Fruit fly (Drosophila melanogaster) whole organism, embryonic: Measurements from ENCODE around the gene cup.
A peak's percentile ranks its signal among the peaks of the same experiment; 100 is the strongest.

Experiments
- Bteb2 ChIP-seq: fragments of 200-800 bp; sonication (Bioruptor generic); optimal IDR thresholded peaks from 2 replicates; lab custom pipeline; 2016; ENCODE audit warnings: missing biosample characterization, missing genetic modification characterization
- CG10462 ChIP-seq: fragments of 200-800 bp; sonication (Bioruptor generic); optimal IDR thresholded peaks from 2 replicates; lab custom pipeline; 2016; ENCODE audit warnings: missing biosample characterization, missing genetic modification characterization
- CG11093 ChIP-seq: fragments of 200-800 bp; sonication (Bioruptor generic); IDR thresholded peaks from 3 replicates; pipeline ENCODE4 v1.3.6; 2022; ENCODE audit warnings: missing biosample characterization, missing genetic modification characterization
- CG12942 ChIP-seq: fragments of 200-800 bp; sonication (Bioruptor generic); optimal IDR thresholded peaks from 3 replicates; lab custom pipeline; 2016; ENCODE audit warnings: missing biosample characterization, missing genetic modification characterization
- CG14965 ChIP-seq: fragments of 200-800 bp; sonication (Bioruptor generic); optimal IDR thresholded peaks from 2 replicates; lab custom pipeline; 2016; ENCODE audit warnings: missing biosample characterization, missing genetic modification characterization, borderline replicate concordance
- CG1832 ChIP-seq: fragments of 200-800 bp; sonication (Bioruptor generic); optimal IDR thresholded peaks from 2 replicates; lab custom pipeline; 2017; ENCODE audit warnings: missing biosample characterization, mild to moderate bottlenecking, missing genetic modification characterization, inconsistent platforms
- CG18764 ChIP-seq: fragments of 200-800 bp; sonication (Bioruptor generic); optimal IDR thresholded peaks from 3 replicates; lab custom pipeline; 2016; ENCODE audit warnings: missing biosample characterization, missing genetic modification characterization
- CG2199 ChIP-seq: fragments of 200-800 bp; sonication (Bioruptor generic); IDR thresholded peaks from 3 replicates; pipeline ENCODE4 v1.3.6; 2022; ENCODE audit warnings: missing biosample characterization, missing genetic modification characterization
- CG30431 ChIP-seq: fragments of 200-800 bp; sonication (Bioruptor generic); optimal IDR thresholded peaks from 2 replicates; lab custom pipeline; 2017; ENCODE audit warnings: missing biosample characterization, missing genetic modification characterization
- CG31224 ChIP-seq: fragments of 200-800 bp; sonication (Bioruptor generic); IDR thresholded peaks from 2 replicates; pipeline ENCODE4 v1.3.6; 2022; ENCODE audit warnings: missing biosample characterization, missing genetic modification characterization
- CG4820 ChIP-seq: fragments of 200-800 bp; sonication (Bioruptor generic); optimal IDR thresholded peaks from 3 replicates; lab custom pipeline; 2016; ENCODE audit warnings: missing biosample characterization, missing genetic modification characterization
- CG6254 ChIP-seq: fragments of 200-800 bp; sonication (Bioruptor generic); optimal IDR thresholded peaks from 3 replicates; lab custom pipeline; 2017; ENCODE audit warnings: mild to moderate bottlenecking, missing biosample characterization, missing genetic modification reagents, missing genetic modification characterization
- CG7556 ChIP-seq: fragments of 200-800 bp; sonication (Bioruptor generic); optimal IDR thresholded peaks from 2 replicates; lab custom pipeline; 2017; ENCODE audit warnings: missing biosample characterization, mild to moderate bottlenecking, missing genetic modification characterization
- CG9797 ChIP-seq: fragments of 200-800 bp; sonication (Bioruptor generic); optimal IDR thresholded peaks from 3 replicates; lab custom pipeline; 2018; ENCODE audit warnings: missing biosample characterization, mild to moderate bottlenecking, missing genetic modification characterization
- Chrac-16 ChIP-seq: fragments of 200-800 bp; sonication (Bioruptor generic); optimal IDR thresholded peaks from 3 replicates; lab custom pipeline; 2016; ENCODE audit warnings: missing biosample characterization, missing genetic modification characterization
- D19B ChIP-seq: fragments of 200-800 bp; sonication (Bioruptor generic); optimal IDR thresholded peaks from 2 replicates; lab custom pipeline; 2017; ENCODE audit warnings: missing biosample characterization, mild to moderate bottlenecking, missing genetic modification characterization
- Dip2 ChIP-seq: fragments of 200-800 bp; sonication (Bioruptor generic); IDR thresholded peaks from 2 replicates; pipeline ENCODE4 v1.3.6; 2022; ENCODE audit warnings: missing biosample characterization, missing genetic modification characterization
- Dip3 ChIP-seq: fragments of 200-800 bp; sonication (Bioruptor generic); optimal IDR thresholded peaks from 3 replicates; lab custom pipeline; 2016; ENCODE audit warnings: missing biosample characterization, missing genetic modification characterization
- Doc2 ChIP-seq: fragments of 200-800 bp; sonication (Bioruptor generic); IDR thresholded peaks from 2 replicates; pipeline ENCODE4 v1.3.6; 2022; ENCODE audit warnings: missing biosample characterization, missing genetic modification characterization
- Eip74EF ChIP-seq, 2 experiments: fragments of 200-800 bp in 1 of 2; fragments of >200 bp in 1 of 2; sonication (Bioruptor generic) in 1 of 2; optimal IDR thresholded peaks; 2 replicates each; lab custom pipeline; 2017 to 2019; ENCODE audit warnings: missing biosample characterization in 2 of 2, missing genetic modification characterization in 2 of 2, mild to moderate bottlenecking in 1 of 2, moderate library complexity in 1 of 2
- Ets65A ChIP-seq: fragments of 200-800 bp; sonication (Bioruptor generic); peaks from one replicate; lab custom pipeline; 2016; ENCODE audit warnings: missing biosample characterization, missing genetic modification characterization
- HLH3B ChIP-seq: fragments of 200-800 bp; sonication (Bioruptor generic); IDR thresholded peaks from 2 replicates; pipeline ENCODE4 v1.3.6; 2022; ENCODE audit warnings: missing biosample characterization, missing genetic modification characterization
- Hey ChIP-seq: fragments of 200-800 bp; sonication (Bioruptor generic); optimal IDR thresholded peaks from 3 replicates; lab custom pipeline; 2018; ENCODE audit warnings: missing biosample characterization, mild to moderate bottlenecking, missing genetic modification characterization
- Mrtf ChIP-seq: fragments of 200-800 bp; sonication (Bioruptor generic); IDR thresholded peaks from 3 replicates; pipeline ENCODE4 v1.3.6; 2022; ENCODE audit warnings: missing biosample characterization, missing genetic modification characterization
- Poxn ChIP-seq: fragments of 200-800 bp; sonication (Bioruptor generic); IDR thresholded peaks from 2 replicates; pipeline ENCODE4 v1.3.6; 2022; ENCODE audit warnings: missing biosample characterization, missing genetic modification characterization
- Rx ChIP-seq: fragments of 200-800 bp; sonication (Bioruptor generic); IDR thresholded peaks from 2 replicates; pipeline ENCODE4 v1.3.6; 2022; ENCODE audit warnings: missing biosample characterization, missing genetic modification characterization
- Side ChIP-seq: fragments of 200-800 bp; sonication (Bioruptor generic); optimal IDR thresholded peaks from 2 replicates; lab custom pipeline; 2016; ENCODE audit warnings: missing biosample characterization, missing genetic modification characterization
- Sry-β ChIP-seq: fragments of 200-800 bp; sonication (Bioruptor generic); optimal IDR thresholded peaks from 2 replicates; lab custom pipeline; 2018; ENCODE audit warnings: missing biosample characterization, mild to moderate bottlenecking, missing genetic modification characterization, moderate library complexity
- Ssrp ChIP-seq: fragments of 200-800 bp; sonication (Bioruptor generic); optimal IDR thresholded peaks from 2 replicates; lab custom pipeline; 2018; ENCODE audit warnings: missing biosample characterization, mild to moderate bottlenecking, missing genetic modification characterization, moderate library complexity
- Xbp1 ChIP-seq: fragments of 200-800 bp; sonication (Bioruptor generic); optimal IDR thresholded peaks from 3 replicates; lab custom pipeline; 2016; ENCODE audit warnings: missing biosample characterization, mild to moderate bottlenecking, missing genetic modification characterization
- Xrp1 ChIP-seq: fragments of 200-800 bp; sonication (Bioruptor generic); IDR thresholded peaks from 2 replicates; pipeline ENCODE4 v1.3.6; 2022; ENCODE audit warnings: missing biosample characterization, missing genetic modification characterization
- bab2 ChIP-seq: fragments of 200-800 bp; sonication (Bioruptor generic); optimal IDR thresholded peaks from 2 replicates; lab custom pipeline; 2016; ENCODE audit warnings: missing biosample characterization, missing genetic modification characterization
- br ChIP-seq: fragments of >200 bp; optimal IDR thresholded peaks from 2 replicates; lab custom pipeline; 2017
- cg ChIP-seq: fragments of 200-800 bp; sonication (Bioruptor generic); optimal IDR thresholded peaks from 3 replicates; lab custom pipeline; 2019; ENCODE audit warnings: missing biosample characterization, mild to moderate bottlenecking, missing genetic modification characterization, moderate library complexity
- chif ChIP-seq, 2 experiments: fragments of 200-800 bp; sonication (Bioruptor generic); optimal IDR thresholded peaks; 3 replicates each; lab custom pipeline; 2016; ENCODE audit warnings: missing biosample characterization in 2 of 2, missing genetic modification characterization in 2 of 2
- chm ChIP-seq: fragments of 200-800 bp; sonication (Bioruptor generic); IDR thresholded peaks from 2 replicates; pipeline ENCODE4 v1.3.6; 2022; ENCODE audit warnings: missing biosample characterization, missing genetic modification characterization
- chn ChIP-seq: fragments of 200-800 bp; sonication (Bioruptor generic); optimal IDR thresholded peaks from 2 replicates; lab custom pipeline; 2016; ENCODE audit warnings: missing biosample characterization, missing genetic modification characterization
- crp ChIP-seq, 2 experiments: fragments of 200-800 bp; sonication (Bioruptor generic); optimal IDR thresholded peaks; 2 replicates in 1 of 2; 3 replicates in 1 of 2; lab custom pipeline; 2017; ENCODE audit warnings: missing biosample characterization in 2 of 2, missing genetic modification characterization in 2 of 2, mild to moderate bottlenecking in 1 of 2, moderate library complexity in 1 of 2
- disco-r ChIP-seq: fragments of 200-800 bp; sonication (Bioruptor generic); optimal IDR thresholded peaks from 2 replicates; lab custom pipeline; 2016; ENCODE audit warnings: missing biosample characterization, missing genetic modification characterization
- fd64A ChIP-seq: fragments of 200-800 bp; sonication (Bioruptor generic); optimal IDR thresholded peaks from 3 replicates; lab custom pipeline; 2018; ENCODE audit warnings: missing biosample characterization, mild to moderate bottlenecking, missing genetic modification characterization
- fru ChIP-seq: fragments of >200 bp; optimal IDR thresholded peaks from 2 replicates; lab custom pipeline; 2017
- gce ChIP-seq: fragments of 200-800 bp; sonication (Bioruptor generic); IDR thresholded peaks from 3 replicates; pipeline ENCODE4 v1.3.6; 2022; ENCODE audit warnings: missing biosample characterization, missing genetic modification characterization
- gsb-n ChIP-seq: fragments of 200-800 bp; sonication (Bioruptor generic); optimal IDR thresholded peaks from 3 replicates; lab custom pipeline; 2018; ENCODE audit warnings: missing biosample characterization, mild to moderate bottlenecking, missing genetic modification characterization
- hth ChIP-seq: fragments of >200 bp; optimal IDR thresholded peaks from 2 replicates; lab custom pipeline; 2017; ENCODE audit warnings: inconsistent platforms
- ken ChIP-seq: fragments of 200-800 bp; sonication (Bioruptor generic); IDR thresholded peaks from 3 replicates; pipeline ENCODE4 v1.3.6; 2022; ENCODE audit warnings: missing biosample characterization, missing genetic modification characterization
- klu ChIP-seq: fragments of 200-800 bp; sonication (Bioruptor generic); IDR thresholded peaks from 2 replicates; pipeline ENCODE4 v1.3.6; 2022; ENCODE audit warnings: missing biosample characterization, missing genetic modification characterization
- lola ChIP-seq, 3 experiments: fragments of >200 bp in 2 of 3; fragments of 200-800 bp in 1 of 3; sonication (Bioruptor generic) in 1 of 3; optimal IDR thresholded peaks; 2 replicates each; lab custom pipeline; 2017 to 2019; ENCODE audit warnings: missing biosample characterization in 3 of 3, missing genetic modification characterization in 3 of 3, mild to moderate bottlenecking in 1 of 3, moderate library complexity in 1 of 3
- nerfin-1 ChIP-seq: fragments of 200-800 bp; sonication (Bioruptor generic); optimal IDR thresholded peaks from 3 replicates; lab custom pipeline; 2019; ENCODE audit warnings: missing biosample characterization, mild to moderate bottlenecking, missing genetic modification characterization, moderate library complexity
- nerfin-2 ChIP-seq: fragments of 200-800 bp; sonication (Bioruptor generic); IDR thresholded peaks from 2 replicates; pipeline ENCODE4 v1.3.6; 2022; ENCODE audit warnings: missing biosample characterization, missing genetic modification characterization; ENCODE audit not compliant: partially characterized antibody
- sd ChIP-seq: fragments of 200-800 bp; sonication (Bioruptor generic); optimal IDR thresholded peaks from 3 replicates; lab custom pipeline; 2018; ENCODE audit warnings: missing biosample characterization, mild to moderate bottlenecking, missing genetic modification characterization, moderate library complexity
- tin ChIP-seq: fragments of 200-800 bp; sonication (Bioruptor generic); optimal IDR thresholded peaks from 3 replicates; lab custom pipeline; 2016; ENCODE audit warnings: missing biosample characterization, missing genetic modification characterization
- trem ChIP-seq: fragments of 200-800 bp; optimal IDR thresholded peaks from 3 replicates; lab custom pipeline; 2019; ENCODE audit warnings: missing biosample characterization, mild to moderate bottlenecking, missing genetic modification characterization, moderate library complexity
- twi ChIP-seq: fragments of 200-800 bp; optimal IDR thresholded peaks from 2 replicates; lab custom pipeline; 2019; ENCODE audit warnings: missing biosample characterization, mild to moderate bottlenecking, missing genetic modification characterization, moderate library complexity

cup gene

DNA sequence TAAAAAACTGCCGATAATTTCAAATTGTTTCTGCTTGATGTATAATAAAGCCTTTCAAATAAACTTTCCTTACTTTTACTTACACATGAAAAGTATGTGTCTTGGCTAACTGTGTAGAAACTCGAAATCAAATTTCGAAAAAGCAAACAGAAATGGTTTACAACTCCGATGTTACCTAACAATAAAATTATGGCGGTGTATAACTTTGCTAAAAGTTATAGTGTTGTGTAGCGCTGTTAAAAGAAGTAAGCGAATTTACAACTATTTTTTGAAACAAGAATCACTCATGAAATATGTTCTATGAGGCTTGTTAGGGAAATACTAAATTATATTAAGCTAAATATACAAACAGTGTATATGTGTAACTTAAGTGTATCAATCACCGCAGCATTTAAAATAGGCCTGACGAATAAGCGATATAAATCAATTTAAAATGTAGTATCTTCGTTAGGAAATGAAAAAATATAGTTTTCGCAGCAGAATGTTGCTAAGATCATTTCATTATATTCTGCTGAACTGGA lies 40.8 kb upstream of the cup start, which contains the start of gene CG34345 (continued):
- TF ChIP-seq CG9797 (GFP tag; lab: Kevin White, UChicago) = no peak
- TF ChIP-seq lola (GFP tag; optimal IDR thresholded peaks at IDR 0.05; lab: Kevin White, UChicago) = no peak
- TF ChIP-seq CG1832 (GFP tag; lab: Kevin White, UChicago) = no peak
- peak; percentile 62 for TF ChIP-seq trem (tag; lab: Kevin White, UChicago)
- no peak for TF ChIP-seq chif (GFP tag; optimal IDR thresholded peaks at IDR 0.05; lab: Kevin White, UChicago)
- TF ChIP-seq CG30431 (GFP tag; lab: Kevin White, UChicago) = no peak
- TF ChIP-seq D19B (GFP tag; lab: Kevin White, UChicago) = no peak
- TF ChIP-seq Sry-β = no peak
- TF ChIP-seq sd (tag; lab: Kevin White, UChicago) = no peak
- TF ChIP-seq fd64A (GFP tag; lab: Kevin White, UChicago) = no peak
- no peak for TF ChIP-seq ken (GFP tag; lab: Robert Waterston, UW)
- no peak for TF ChIP-seq Dip2 (GFP tag; lab: Robert Waterston, UW)
- no peak for TF ChIP-seq Rx (GFP tag; lab: Robert Waterston, UW)
- no peak for TF ChIP-seq nerfin-1 (tag; lab: Kevin White, UChicago)
- TF ChIP-seq Ssrp (tag; lab: Kevin White, UChicago) = no peak
- no peak for TF ChIP-seq gsb-n (tag; lab: Kevin White, UChicago)
- peak; percentile 28; the same call in 1 of the 2 replicates for TF ChIP-seq klu (GFP tag; lab: Robert Waterston, UW)
- no peak for TF ChIP-seq Eip74EF (GFP tag; optimal IDR thresholded peaks at IDR 0.05; lab: Kevin White, UChicago)
- TF ChIP-seq disco-r (GFP tag; lab: Kevin White, UChicago) = no peak
- no peak for TF ChIP-seq Xbp1 (GFP tag; lab: Kevin White, UChicago)
- no peak for TF ChIP-seq Side
- no peak for TF ChIP-seq Hey (tag; lab: Kevin White, UChicago)
- no peak for TF ChIP-seq tin (GFP tag; lab: Kevin White, UChicago)
- no peak for TF ChIP-seq CG10462 (GFP tag; lab: Kevin White, UChicago)
- no peak for TF ChIP-seq CG31224 (GFP tag; lab: Robert Waterston, UW)
- TF ChIP-seq Dip3 (GFP tag; lab: Kevin White, UChicago) = no peak
- TF ChIP-seq bab2 (GFP tag; lab: Kevin White, UChicago) = no peak
- no peak for TF ChIP-seq CG18764
- TF ChIP-seq Chrac-16 = peak; percentile 9
- TF ChIP-seq crp (GFP tag; optimal IDR thresholded peaks at IDR 0.05; lab: Kevin White, UChicago) = no peak
- TF ChIP-seq HLH3B (GFP tag; lab: Robert Waterston, UW) = no peak
- TF ChIP-seq hth (lab: Kevin White, UChicago) = no peak
- 0 out of 3 replicates have a peak, but pooled peaks have one; percentile 8 for TF ChIP-seq CG2199 (GFP tag; lab: Robert Waterston, UW)
- no peak for TF ChIP-seq CG6254
- no peak for TF ChIP-seq CG11093 (GFP tag; lab: Robert Waterston, UW)
- no peak for TF ChIP-seq gce
- TF ChIP-seq chn = no peak
- no peak for TF ChIP-seq br (lab: Kevin White, UChicago)
- TF ChIP-seq twi (tag; lab: Kevin White, UChicago) = no peak
- no peak for TF ChIP-seq CG7556
- no peak; the same call in 1 of the 2 replicates for TF ChIP-seq nerfin-2 (GFP tag; lab: Robert Waterston, UW)
- no peak for TF ChIP-seq fru
- no peak for TF ChIP-seq chm (GFP tag; lab: Robert Waterston, UW)
- peak; percentile 77 for TF ChIP-seq Ets65A (GFP tag; lab: Kevin White, UChicago)
- TF ChIP-seq CG12942 = no peak
- peak; percentile 13 for TF ChIP-seq Bteb2
- TF ChIP-seq cg (GFP tag; lab: Kevin White, UChicago) = no peak
- TF ChIP-seq Poxn (GFP tag; lab: Robert Waterston, UW) = no peak
- TF ChIP-seq Mrtf (GFP tag; lab: Robert Waterston, UW) = no peak
- no peak for TF ChIP-seq Xrp1 (GFP tag; lab: Robert Waterston, UW)
- no peak for TF ChIP-seq Doc2
- TF ChIP-seq CG4820 = no peak
- TF ChIP-seq CG14965 (GFP tag; lab: Kevin White, UChicago) = no peak
